Fruit fly (Drosophila melanogaster): Measurements from ENCODE around the gene CG11899.

dm6 chr3R:29159620-29160019 is 40.6 kb upstream of the CG11899 start:
- no peak for TF ChIP-seq CTCF (optimal IDR thresholded peaks at IDR 0.05)
- no peak for TF ChIP-seq CG8478 (optimal IDR thresholded peaks at IDR 0.05)
